Fruit fly (Drosophila melanogaster) whole organism: ENCODE data around the gene CG12105.

ENCODE experiments used
- CG8478 ChIP-seq: fragments of >200 bp; optimal IDR thresholded peaks from 2 replicates; lab custom pipeline; 2018; ENCODE audit warnings: inconsistent platforms
- Dll ChIP-seq: fragments of >200 bp; optimal IDR thresholded peaks from 2 replicates; lab custom pipeline; 2017
- EcR ChIP-seq, 2 experiments: fragments of >200 bp; optimal IDR thresholded peaks; 2 replicates each; lab custom pipeline; 2017; ENCODE audit warnings: missing biosample characterization in 2 of 2, missing genetic modification characterization in 2 of 2, missing genetic modification reagents in 2 of 2
- pan ChIP-seq: fragments of >200 bp; optimal IDR thresholded peaks from 2 replicates; lab custom pipeline; 2017
- psq ChIP-seq: fragments of >200 bp; optimal IDR thresholded peaks from 2 replicates; lab custom pipeline; 2017
- usp ChIP-seq: fragments of >200 bp; optimal IDR thresholded peaks from 2 replicates; lab custom pipeline; 2017; ENCODE audit warnings: missing biosample characterization, missing genetic modification characterization, mixed read lengths

DNA sequence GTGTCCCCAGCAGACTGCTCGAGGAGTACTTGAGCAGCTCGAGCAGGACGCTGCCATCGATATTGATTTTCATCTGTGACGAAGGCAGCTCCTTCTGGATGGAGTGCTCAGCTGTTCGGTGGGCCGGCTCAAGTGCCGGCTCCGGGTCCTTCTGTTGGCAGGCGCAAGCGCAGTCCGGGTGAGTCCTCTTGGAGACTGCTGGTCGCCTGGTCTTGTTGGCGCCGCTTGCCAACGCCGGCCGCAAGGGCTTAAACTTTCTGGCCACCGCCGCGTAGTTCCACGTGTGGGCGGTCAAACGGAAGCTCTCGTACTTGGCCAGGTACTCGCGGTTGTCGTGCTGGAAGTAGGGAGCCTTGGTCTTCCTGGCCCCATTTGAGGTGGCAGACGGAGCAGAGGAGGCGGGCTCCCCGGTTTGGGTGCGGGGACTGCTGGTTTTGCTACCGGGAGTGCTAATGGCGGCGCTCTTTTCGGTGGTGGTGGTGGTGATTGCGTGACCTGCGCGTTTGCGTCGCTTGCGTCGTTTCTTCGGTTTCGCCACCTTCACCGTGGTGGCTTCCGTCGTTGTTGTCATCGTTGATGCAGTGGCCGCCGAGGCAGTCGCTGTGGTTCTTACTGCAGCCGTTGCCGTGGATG is 46.3 kb upstream of the CG12105 start:
- TF ChIP-seq psq (lab: Kevin White, UChicago) (no peak), Dll (no peak), usp (no peak), pan (lab: Kevin White, UChicago) (no peak), CG8478 (lab: Kevin White, UChicago) (no peak), EcR (GFP tag; optimal IDR thresholded peaks at IDR 0.05; lab: Kevin White, UChicago) (no peak)
